Fruit fly (Drosophila melanogaster): ENCODE data around the gene raskol.
A peak's percentile ranks its signal among the peaks of the same experiment; 100 is the strongest.

Gene raskol

DNA sequence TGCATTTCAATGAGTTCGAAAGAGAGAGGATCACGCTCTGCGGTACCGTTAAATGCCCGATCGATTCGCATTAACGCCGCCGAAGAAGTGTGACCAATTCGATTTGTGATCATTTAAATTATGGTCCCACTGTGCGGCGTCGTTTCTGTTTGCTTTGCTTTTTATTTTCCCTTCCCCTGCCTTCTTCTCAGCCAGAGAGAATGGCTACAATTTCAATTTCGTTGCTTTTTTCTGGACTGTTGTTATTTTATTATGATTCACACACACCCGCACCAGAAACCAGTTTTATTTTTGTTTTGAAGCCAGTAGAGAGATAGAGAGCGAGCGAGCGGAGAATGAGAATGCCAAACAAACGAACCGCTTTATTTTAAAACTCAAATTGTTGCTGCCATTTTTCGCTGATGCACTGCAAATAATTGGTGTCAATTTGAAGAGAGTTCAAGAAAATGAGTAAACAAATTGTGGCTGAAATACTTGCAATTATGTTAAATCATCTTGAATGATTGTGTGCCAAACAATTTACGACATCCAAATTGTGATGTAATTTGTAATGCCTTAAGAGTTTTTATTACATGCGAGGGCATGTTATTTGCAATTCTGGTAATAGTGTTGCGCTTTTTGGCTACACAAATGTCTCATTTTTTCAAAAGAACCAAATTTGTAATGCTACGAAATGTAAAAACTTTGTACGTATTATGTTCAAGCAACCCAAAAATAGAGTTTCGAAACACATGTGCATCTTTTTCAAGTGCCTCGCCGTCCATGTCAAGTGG lies 32.8 kb downstream of the raskol start (continued):
- TF ChIP-seq CG5245 (GFP tag; optimal IDR thresholded peaks at IDR 0.05), result peak; percentile 25
- peak; percentile 15 for TF ChIP-seq Mes4 (GFP tag; optimal IDR thresholded peaks at IDR 0.05)
- peak; percentile 56 for TF ChIP-seq CG7839 (tag; optimal IDR thresholded peaks at IDR 0.05)
- no peak for TF ChIP-seq CG15601 (tag; optimal IDR thresholded peaks at IDR 0.05)
- no peak for TF ChIP-seq seq (GFP tag; IDR thresholded peaks at IDR 0.05)
- peak; percentile 72 for TF ChIP-seq phol (tag; optimal IDR thresholded peaks at IDR 0.05)
- TF ChIP-seq Hey (tag; optimal IDR thresholded peaks at IDR 0.05), result no peak
- peak; percentile 53 for TF ChIP-seq CG12391 (tag; optimal IDR thresholded peaks at IDR 0.05)
- TF ChIP-seq jumu (GFP tag; optimal IDR thresholded peaks at IDR 0.05), result no peak
- no peak for TF ChIP-seq CG2129 (GFP tag; IDR thresholded peaks at IDR 0.05; ENCODE audit: partially characterized antibody)
- TF ChIP-seq vvl (GFP tag; IDR thresholded peaks at IDR 0.05), result 0 out of 2 replicates have a peak, but pooled peaks have one; percentile 5
- TF ChIP-seq pzg (GFP tag; optimal IDR thresholded peaks at IDR 0.05), result no peak
- peak; percentile 45 to 55 for TF ChIP-seq bsh (GFP tag; optimal IDR thresholded peaks at IDR 0.05)
- TF ChIP-seq CG30431 (GFP tag; optimal IDR thresholded peaks at IDR 0.05), result no peak
- peak; percentile 61 for TF ChIP-seq lmd (GFP tag; IDR thresholded peaks at IDR 0.05)
- no peak for TF ChIP-seq hb (GFP tag; IDR thresholded peaks at IDR 0.05; ENCODE audit: partially characterized antibody)
- peak; percentile 63 for TF ChIP-seq CG1603 (tag; optimal IDR thresholded peaks at IDR 0.05)
- TF ChIP-seq CG10147 (GFP tag; optimal IDR thresholded peaks at IDR 0.05), result peak; percentile 20
- TF ChIP-seq zfh1 (GFP tag; IDR thresholded peaks at IDR 0.05), result 0 out of 3 replicates have a peak, but pooled peaks have one; percentile 45
- 0 out of 3 replicates have a peak, but pooled peaks have one; percentile 11 for TF ChIP-seq zen2 (GFP tag; IDR thresholded peaks at IDR 0.05; ENCODE audit: partially characterized antibody)
- TF ChIP-seq CG32772 (GFP tag; IDR thresholded peaks at IDR 0.05), result no peak
- peak; percentile 47 for TF ChIP-seq PHDP (tag; optimal IDR thresholded peaks at IDR 0.05)
- TF ChIP-seq HLH54F (GFP tag; optimal IDR thresholded peaks at IDR 0.05), result peak; percentile 26
- peak; percentile 67 for TF ChIP-seq crol (GFP tag; IDR thresholded peaks at IDR 0.05)
- TF ChIP-seq CG14710 (tag; optimal IDR thresholded peaks at IDR 0.05), result peak; percentile 29
- no peak for TF ChIP-seq CG8290 (GFP tag; optimal IDR thresholded peaks at IDR 0.05)
- TF ChIP-seq CG8290 (tag; optimal IDR thresholded peaks at IDR 0.05), result peak in 1 of 2 experiments; percentile 66
- TF ChIP-seq bbx (GFP tag; IDR thresholded peaks at IDR 0.05; ENCODE audit: partially characterized antibody), result 0 out of 2 replicates have a peak, but pooled peaks have one; percentile 22
- TF ChIP-seq Ssrp (tag; optimal IDR thresholded peaks at IDR 0.05), result peak; percentile 59
- no peak for TF ChIP-seq Neu2 (GFP tag; optimal IDR thresholded peaks at IDR 0.05; ENCODE audit: borderline replicate concordance)
- no peak for TF ChIP-seq insv (GFP tag; optimal IDR thresholded peaks at IDR 0.05)
- peak; percentile 23 for TF ChIP-seq D19A (tag; optimal IDR thresholded peaks at IDR 0.05)
- peak in 1 of 3 experiments; percentile 43 for TF ChIP-seq lola (GFP tag; optimal IDR thresholded peaks at IDR 0.05)
- no peak for TF ChIP-seq Scr (GFP tag; IDR thresholded peaks at IDR 0.05; ENCODE audit: partially characterized antibody)
- peak; percentile 93 for TF ChIP-seq stwl (tag; optimal IDR thresholded peaks at IDR 0.05)
- peak; percentile 43 for TF ChIP-seq bab2 (GFP tag; optimal IDR thresholded peaks at IDR 0.05)
- TF ChIP-seq CG11093 (GFP tag; IDR thresholded peaks at IDR 0.05), result no peak
- TF ChIP-seq Doc2 (GFP tag; IDR thresholded peaks at IDR 0.05), result no peak
- TF ChIP-seq pros (GFP tag; optimal IDR thresholded peaks at IDR 0.05), result no peak
- peak; percentile 40 for TF ChIP-seq CG17829 (tag; optimal IDR thresholded peaks at IDR 0.05)
- no peak for TF ChIP-seq gcm2 (GFP tag; optimal IDR thresholded peaks at IDR 0.05)
- no peak for TF ChIP-seq CG4854 (GFP tag; optimal IDR thresholded peaks at IDR 0.05)
- TF ChIP-seq dmrt11E (tag; optimal IDR thresholded peaks at IDR 0.05), result peak; percentile 42
- TF ChIP-seq cwo (GFP tag; optimal IDR thresholded peaks at IDR 0.05), result peak; percentile 14
- peak; percentile 9 for TF ChIP-seq Meics (GFP tag; optimal IDR thresholded peaks at IDR 0.05)
- no peak for TF ChIP-seq CG11085 (GFP tag; IDR thresholded peaks at IDR 0.05)
- TF ChIP-seq CG15479 (GFP tag; optimal IDR thresholded peaks at IDR 0.05), result no peak
- TF ChIP-seq CG34422 (GFP tag; IDR thresholded peaks at IDR 0.05), result no peak
